Worm (Caenorhabditis elegans) whole organism, mixed stage, embryonic: Measurements from ENCODE around the gene klo-1.

ENCODE experiments used
- M03D4.4 ChIP-seq: sonication (generic microtip); optimal IDR thresholded peaks from 2 replicates; lab custom pipeline; 2017; ENCODE audit warnings: mild to moderate bottlenecking, missing genetic modification characterization, missing compliant biosample characterization
- bed-3 ChIP-seq: fragments of 200-800 bp; sonication (Bioruptor generic); optimal IDR thresholded peaks from 3 replicates; lab custom pipeline; 2018; ENCODE audit warnings: mild to moderate bottlenecking, missing genetic modification characterization, moderate library complexity, missing compliant biosample characterization
- blmp-1 ChIP-seq: fragments of 150-350 bp; optimal IDR thresholded peaks from 2 replicates; lab custom pipeline; 2014; ENCODE audit warnings: missing biosample characterization, missing genetic modification characterization
- ceh-39 ChIP-seq: fragments of 150-350 bp; optimal IDR thresholded peaks from 2 replicates; lab custom pipeline; 2014; ENCODE audit warnings: missing biosample characterization, missing genetic modification characterization
- ceh-43 ChIP-seq: fragments of 200-800 bp; sonication (Bioruptor generic); optimal IDR thresholded peaks from 2 replicates; lab custom pipeline; 2018; ENCODE audit warnings: mild to moderate bottlenecking, missing genetic modification characterization, moderate library complexity, missing compliant biosample characterization
- ceh-83 ChIP-seq: fragments of 200-800 bp; sonication (Bioruptor generic); optimal IDR thresholded peaks from 2 replicates; lab custom pipeline; 2018; ENCODE audit warnings: mild to moderate bottlenecking, missing genetic modification characterization, missing compliant biosample characterization
- ces-1 ChIP-seq: fragments of 150-350 bp; optimal IDR thresholded peaks from 2 replicates; lab custom pipeline; 2014; ENCODE audit warnings: missing biosample characterization, missing genetic modification reagents, missing genetic modification characterization
- cnd-1 ChIP-seq: fragments of 200-800 bp; sonication (Bioruptor generic); optimal IDR thresholded peaks from 2 replicates; lab custom pipeline; 2018; ENCODE audit warnings: mild to moderate bottlenecking, missing genetic modification characterization, missing compliant biosample characterization
- elt-1 ChIP-seq: sonication (generic microtip); optimal IDR thresholded peaks from 2 replicates; lab custom pipeline; 2017; ENCODE audit warnings: missing genetic modification characterization, mild to moderate bottlenecking, missing compliant biosample characterization, antibody characterized with exemption, moderate library complexity, borderline replicate concordance; ENCODE audit not compliant: insufficient read depth
- elt-3 ChIP-seq: fragments of 150-350 bp; optimal IDR thresholded peaks from 2 replicates; lab custom pipeline; 2014; ENCODE audit warnings: missing biosample characterization, missing genetic modification characterization
- flh-1 ChIP-seq: fragments of 200-800 bp; sonication (Bioruptor generic); optimal IDR thresholded peaks from 2 replicates; lab custom pipeline; 2018; ENCODE audit warnings: mild to moderate bottlenecking, missing genetic modification characterization, moderate library complexity, missing compliant biosample characterization
- ham-2 ChIP-seq: fragments of 200-800 bp; sonication (Bioruptor generic); optimal IDR thresholded peaks from 2 replicates; lab custom pipeline; 2018; ENCODE audit warnings: mild to moderate bottlenecking, missing genetic modification characterization, missing compliant biosample characterization
- hlh-1 ChIP-seq: fragments of 150-350 bp; optimal IDR thresholded peaks from 2 replicates; lab custom pipeline; 2014; ENCODE audit warnings: missing biosample characterization, missing genetic modification reagents, missing genetic modification characterization
- lin-13 ChIP-seq: fragments of 150-350 bp; optimal IDR thresholded peaks from 2 replicates; lab custom pipeline; 2014; ENCODE audit warnings: missing biosample characterization, missing genetic modification characterization
- lin-32 ChIP-seq: fragments of 200-800 bp; sonication (Bioruptor generic); optimal IDR thresholded peaks from 2 replicates; lab custom pipeline; 2018; ENCODE audit warnings: mild to moderate bottlenecking, missing genetic modification characterization, missing compliant biosample characterization
- lsy-2 ChIP-seq: fragments of 150-350 bp; optimal IDR thresholded peaks from 2 replicates; lab custom pipeline; 2014; ENCODE audit warnings: missing biosample characterization, missing genetic modification characterization
- mab-5 ChIP-seq: fragments of 150-350 bp; optimal IDR thresholded peaks from 2 replicates; lab custom pipeline; 2014; ENCODE audit warnings: missing biosample characterization, missing genetic modification characterization
- mep-1 ChIP-seq: fragments of 150-350 bp; optimal IDR thresholded peaks from 2 replicates; lab custom pipeline; 2017; ENCODE audit warnings: missing biosample characterization, missing genetic modification reagents, missing genetic modification characterization, inconsistent platforms
- mls-2 ChIP-seq: sonication (generic microtip); optimal IDR thresholded peaks from 2 replicates; lab custom pipeline; 2016; ENCODE audit warnings: mild to moderate bottlenecking, missing genetic modification characterization, moderate library complexity, missing compliant biosample characterization
- nhr-12 ChIP-seq: fragments of 150-350 bp; optimal IDR thresholded peaks from 2 replicates; lab custom pipeline; 2014; ENCODE audit warnings: missing biosample characterization, missing genetic modification characterization
- nhr-2 ChIP-seq: fragments of 150-350 bp; optimal IDR thresholded peaks from 2 replicates; lab custom pipeline; 2014; ENCODE audit warnings: missing biosample characterization, missing genetic modification characterization
- nhr-237 ChIP-seq: fragments of 150-350 bp; optimal IDR thresholded peaks from 2 replicates; lab custom pipeline; 2014; ENCODE audit warnings: missing biosample characterization, missing genetic modification characterization
- nhr-76 ChIP-seq: sonication (generic microtip); optimal IDR thresholded peaks from 2 replicates; lab custom pipeline; 2017; ENCODE audit warnings: missing biosample characterization, missing genetic modification characterization
- pha-4 ChIP-seq: fragments of 150-350 bp; optimal IDR thresholded peaks from 2 replicates; lab custom pipeline; 2018; ENCODE audit warnings: missing biosample characterization, missing genetic modification reagents, missing genetic modification characterization
- sem-2 ChIP-seq: fragments of 200-800 bp; sonication (Bioruptor generic); optimal IDR thresholded peaks from 2 replicates; lab custom pipeline; 2018; ENCODE audit warnings: mild to moderate bottlenecking, missing genetic modification characterization, missing compliant biosample characterization
- snpc-4 ChIP-seq: fragments of 150-350 bp; optimal IDR thresholded peaks from 2 replicates; lab custom pipeline; 2014; ENCODE audit warnings: missing biosample characterization, missing genetic modification characterization
- tbx-8 ChIP-seq: fragments of 200-800 bp; sonication (Bioruptor generic); optimal IDR thresholded peaks from 2 replicates; lab custom pipeline; 2018; ENCODE audit warnings: mild to moderate bottlenecking, missing genetic modification characterization, moderate library complexity, missing compliant biosample characterization
- unc-120 ChIP-seq: sonication (generic microtip); optimal IDR thresholded peaks from 2 replicates; lab custom pipeline; 2017; ENCODE audit warnings: missing genetic modification characterization, missing compliant biosample characterization; ENCODE audit not compliant: poor library complexity, severe bottlenecking
- unc-62 ChIP-seq: fragments of 150-350 bp; optimal IDR thresholded peaks from 2 replicates; lab custom pipeline; 2014; ENCODE audit warnings: missing biosample characterization, missing genetic modification reagents, missing genetic modification characterization
- zip-8 ChIP-seq: fragments of 150-350 bp; optimal IDR thresholded peaks from 2 replicates; lab custom pipeline; 2014; ENCODE audit warnings: missing biosample characterization, missing genetic modification characterization
- ztf-11 ChIP-seq: fragments of 150-350 bp; optimal IDR thresholded peaks from 2 replicates; lab custom pipeline; 2014; ENCODE audit warnings: missing biosample characterization, missing genetic modification characterization

Gene klo-1

ce11 chrIV:7759527-7759926, 11.5 kb upstream of the klo-1 start, which contains the start of gene dsb-3:
TSS of gene dsb-3 (minus strand) at chrIV:7759627.
- no peak for TF ChIP-seq ceh-43 (GFP tag; lab: Kevin White, UChicago)
- no peak for TF ChIP-seq lin-32 (GFP tag; lab: Kevin White, UChicago)
- TF ChIP-seq zip-8 (tag; lab: Kevin White, UChicago) = no peak
- no peak for TF ChIP-seq mep-1
- no peak for TF ChIP-seq ham-2 (GFP tag; lab: Kevin White, UChicago)
- no peak for TF ChIP-seq sem-2 (GFP tag; lab: Kevin White, UChicago)
- TF ChIP-seq ceh-39 (tag; lab: Kevin White, UChicago) = no peak
- no peak for TF ChIP-seq nhr-76 (tag; lab: Kevin White, UChicago)
- no peak for TF ChIP-seq elt-3 (tag; lab: Kevin White, UChicago)
- no peak for TF ChIP-seq mab-5 (tag; lab: Kevin White, UChicago)
- TF ChIP-seq nhr-237 (tag; lab: Kevin White, UChicago) = no peak
- no peak for TF ChIP-seq mls-2 (tag; lab: Kevin White, UChicago)
- no peak for TF ChIP-seq lin-13 (tag; lab: Kevin White, UChicago)
- TF ChIP-seq M03D4.4 (tag; lab: Kevin White, UChicago) = no peak
- no peak for TF ChIP-seq ztf-11 (tag; lab: Kevin White, UChicago)
- TF ChIP-seq bed-3 (GFP tag; lab: Kevin White, UChicago) = no peak

ce11 chrIV:7757245-7757644, 9.2 kb upstream of the klo-1 start, which contains the start of gene C46A5.4:
TSS of gene C46A5.4 (minus strand) at chrIV:7757345.
- no peak for TF ChIP-seq pha-4
- no peak for TF ChIP-seq nhr-12
- no peak for TF ChIP-seq lsy-2
- no peak for TF ChIP-seq cnd-1
- no peak for TF ChIP-seq blmp-1
- peak; percentile 57 for TF ChIP-seq zip-8 (tag; lab: Kevin White, UChicago)
- TF ChIP-seq lin-32 (GFP tag; lab: Kevin White, UChicago) = no peak
- TF ChIP-seq elt-3 (tag; lab: Kevin White, UChicago) = no peak

- TF ChIP-seq lin-32 (GFP tag; lab: Kevin White, UChicago) (no peak), nhr-237 (tag; lab: Kevin White, UChicago) (no peak), mls-2 (tag; lab: Kevin White, UChicago) (no peak), hlh-1 (no peak), nhr-12 (no peak), ces-1 (GFP tag; lab: Kevin White, UChicago) (no peak), nhr-76 (tag; lab: Kevin White, UChicago) (no peak), ztf-11 (tag; lab: Kevin White, UChicago) (no peak), ceh-43 (GFP tag; lab: Kevin White, UChicago) (no peak)
Observed at ce11 chrIV:7754114-7754513, 6.1 kb upstream of the klo-1 start.

ce11 chrIV:7753108-7753507, 5.1 kb upstream of the klo-1 start, which contains the start of gene col-14:
TSS of gene col-14 (plus strand) at chrIV:7753408.
- no peak for TF ChIP-seq lin-32 (GFP tag; lab: Kevin White, UChicago)
- TF ChIP-seq ces-1 (GFP tag; lab: Kevin White, UChicago) = no peak
- no peak for TF ChIP-seq elt-1 (tag; lab: Kevin White, UChicago)
- TF ChIP-seq flh-1 (GFP tag; lab: Kevin White, UChicago) = no peak
- no peak for TF ChIP-seq unc-120 (tag; lab: Kevin White, UChicago)
- TF ChIP-seq mep-1 = no peak
- no peak for TF ChIP-seq tbx-8 (GFP tag; lab: Kevin White, UChicago)
- no peak for TF ChIP-seq pha-4
- no peak for TF ChIP-seq ceh-39 (tag; lab: Kevin White, UChicago)
- TF ChIP-seq unc-62 = no peak
- no peak for TF ChIP-seq nhr-237 (tag; lab: Kevin White, UChicago)
- no peak for TF ChIP-seq nhr-2 (tag; lab: Kevin White, UChicago)
- no peak for TF ChIP-seq cnd-1
- TF ChIP-seq ham-2 (GFP tag; lab: Kevin White, UChicago) = no peak
- no peak for TF ChIP-seq nhr-12
- TF ChIP-seq lin-13 (tag; lab: Kevin White, UChicago) = no peak
- no peak for TF ChIP-seq snpc-4
- TF ChIP-seq blmp-1 = no peak
- no peak for TF ChIP-seq hlh-1

- no peak for TF ChIP-seq snpc-4
- no peak for TF ChIP-seq hlh-1
- TF ChIP-seq nhr-237 (tag; lab: Kevin White, UChicago) = no peak
- no peak for TF ChIP-seq lsy-2
- TF ChIP-seq mep-1 = no peak
- no peak for TF ChIP-seq tbx-8 (GFP tag; lab: Kevin White, UChicago)
- TF ChIP-seq nhr-12 = no peak
- no peak for TF ChIP-seq ceh-83 (GFP tag; lab: Kevin White, UChicago)
- TF ChIP-seq ceh-43 (GFP tag; lab: Kevin White, UChicago) = no peak
- no peak for TF ChIP-seq mls-2 (tag; lab: Kevin White, UChicago)
- no peak for TF ChIP-seq ceh-39 (tag; lab: Kevin White, UChicago)
- TF ChIP-seq flh-1 (GFP tag; lab: Kevin White, UChicago) = no peak
- no peak for TF ChIP-seq lin-13 (tag; lab: Kevin White, UChicago)
- TF ChIP-seq mab-5 (tag; lab: Kevin White, UChicago) = no peak
- no peak for TF ChIP-seq unc-62
- TF ChIP-seq ztf-11 (tag; lab: Kevin White, UChicago) = no peak
Observed at ce11 chrIV:7743539-7743938, 4.5 kb downstream of the klo-1 start, which contains the start of gene npr-35. TSS of gene npr-35 (plus strand) at chrIV:7743839.
